Worm (Caenorhabditis elegans) whole organism, L4 larva: Measurements from ENCODE around the gene srt-27.
A peak's percentile ranks its signal among the peaks of the same experiment; 100 is the strongest.

Experiments used
- F26F4.8 ChIP-seq: fragments of 200-800 bp; sonication (Bioruptor generic); conservative IDR thresholded peaks from 2 replicates; pipeline ENCODE4 v1.3.6; 2022; ENCODE audit warnings: missing genetic modification characterization, missing compliant biosample characterization
- F44E2.7 ChIP-seq: fragments of 200-800 bp; sonication (Bioruptor generic); IDR thresholded peaks from 2 replicates; pipeline ENCODE4 v2.1.2; 2022; ENCODE audit warnings: missing genetic modification characterization, missing compliant biosample characterization
- R02D3.7 ChIP-seq: fragments of 150-350 bp; sonication (generic microtip); optimal IDR thresholded peaks from 3 replicates; lab custom pipeline; 2014; ENCODE audit warnings: missing biosample characterization, missing genetic modification characterization
- T20F7.1 ChIP-seq: fragments of 200-800 bp; sonication (Bioruptor generic); optimal IDR thresholded peaks from 2 replicates; lab custom pipeline; 2018; ENCODE audit warnings: mild to moderate bottlenecking, missing genetic modification characterization, missing compliant biosample characterization
- Y75B8A.6 ChIP-seq: fragments of 200-800 bp; sonication (Bioruptor generic); IDR thresholded peaks from 2 replicates; pipeline ENCODE4 v1.3.6; 2022; ENCODE audit warnings: missing genetic modification reagents, missing genetic modification characterization, missing compliant biosample characterization
- aha-1 ChIP-seq: fragments of 150-350 bp; peaks from one replicate; lab custom pipeline; 2014; ENCODE audit warnings: missing biosample characterization, missing genetic modification characterization
- arid-1 ChIP-seq: fragments of 200-800 bp; sonication (Bioruptor generic); conservative IDR thresholded peaks from 2 replicates; pipeline ENCODE4 v1.3.6; 2022; ENCODE audit warnings: missing genetic modification reagents, missing genetic modification characterization, missing compliant biosample characterization
- ceh-28 ChIP-seq: fragments of 150-350 bp; optimal IDR thresholded peaks from 2 replicates; lab custom pipeline; 2014; ENCODE audit warnings: missing biosample characterization, missing genetic modification reagents, missing genetic modification characterization
- ceh-44 ChIP-seq: fragments of 200-800 bp; sonication (Bioruptor generic); IDR thresholded peaks from 2 replicates; pipeline ENCODE4 v1.3.6; 2022; ENCODE audit warnings: missing genetic modification reagents, missing genetic modification characterization, missing compliant biosample characterization
- dmd-6 ChIP-seq: fragments of 200-800 bp; sonication (Bioruptor generic); IDR thresholded peaks from 2 replicates; pipeline ENCODE4 v1.3.6; 2022; ENCODE audit warnings: missing genetic modification reagents, missing genetic modification characterization, missing compliant biosample characterization
- dmd-8 ChIP-seq: fragments of 200-800 bp; sonication (Bioruptor generic); IDR thresholded peaks from 2 replicates; pipeline ENCODE4 v1.3.6; 2022; ENCODE audit warnings: missing genetic modification characterization, missing compliant biosample characterization
- dmd-9 ChIP-seq: fragments of 200-800 bp; sonication (Bioruptor generic); IDR thresholded peaks from 2 replicates; pipeline ENCODE4 v1.3.6; 2022; ENCODE audit warnings: missing genetic modification reagents, missing genetic modification characterization, missing compliant biosample characterization
- duxl-1 ChIP-seq: sonication (generic microtip); optimal IDR thresholded peaks from 2 replicates; lab custom pipeline; 2016; ENCODE audit warnings: mild to moderate bottlenecking, missing genetic modification characterization, moderate library complexity, missing compliant biosample characterization; ENCODE audit not compliant: poor library complexity
- gei-8 ChIP-seq: fragments of 200-800 bp; sonication (Bioruptor generic); optimal IDR thresholded peaks from 2 replicates; lab custom pipeline; 2018; ENCODE audit warnings: mild to moderate bottlenecking, missing genetic modification characterization, missing compliant biosample characterization
- hif-1 ChIP-seq, 2 experiments: sonication (generic microtip); optimal IDR thresholded peaks; 2 replicates each; lab custom pipeline; 2016 to 2017; ENCODE audit warnings: missing compliant biosample characterization in 2 of 2, missing genetic modification characterization in 2 of 2, missing genetic modification reagents in 2 of 2, missing genotype in 2 of 2, mild to moderate bottlenecking in 1 of 2
- hmg-1.1 ChIP-seq: fragments of 200-800 bp; sonication (Bioruptor generic); IDR thresholded peaks from 2 replicates; pipeline ENCODE4 v1.3.6; 2022; ENCODE audit warnings: missing genetic modification reagents, missing genetic modification characterization, missing compliant biosample characterization
- jun-1 ChIP-seq: fragments of 150-350 bp; optimal IDR thresholded peaks from 2 replicates; lab custom pipeline; 2014; ENCODE audit warnings: missing biosample characterization, missing genetic modification reagents, missing genetic modification characterization
- lin-15B ChIP-seq: fragments of 150-350 bp; sonication (generic microtip); optimal IDR thresholded peaks from 3 replicates; lab custom pipeline; 2014; ENCODE audit warnings: missing biosample characterization, missing genetic modification characterization
- mdl-1 ChIP-seq, 2 experiments: fragments of 150-350 bp in 1 of 2; sonication (generic microtip) in 1 of 2; optimal IDR thresholded peaks; 2 replicates each; lab custom pipeline; 2014 to 2017; ENCODE audit warnings: missing biosample characterization in 2 of 2, missing genetic modification characterization in 2 of 2
- mxl-2 ChIP-seq: fragments of 200-800 bp; sonication (Bioruptor generic); conservative IDR thresholded peaks from 2 replicates; pipeline ENCODE4 v1.3.6; 2022; ENCODE audit warnings: missing genetic modification reagents, missing genetic modification characterization, missing compliant biosample characterization
- nhr-111 ChIP-seq: fragments of 200-800 bp; sonication (Bioruptor generic); optimal IDR thresholded peaks from 2 replicates; lab custom pipeline; 2018; ENCODE audit warnings: mild to moderate bottlenecking, missing genetic modification characterization, missing compliant biosample characterization
- nhr-25 ChIP-seq: sonication (generic microtip); optimal IDR thresholded peaks from 2 replicates; lab custom pipeline; 2017; ENCODE audit warnings: missing genetic modification characterization, mild to moderate bottlenecking, missing compliant biosample characterization, antibody characterized with exemption, moderate library complexity, borderline replicate concordance; ENCODE audit not compliant: insufficient read depth
- nhr-6 ChIP-seq: fragments of 150-350 bp; optimal IDR thresholded peaks from 2 replicates; lab custom pipeline; 2014; ENCODE audit warnings: missing biosample characterization, missing genetic modification characterization
- pha-4 ChIP-seq, 2 experiments: fragments of 150-350 bp in 1 of 2; fragments of 200-800 bp in 1 of 2; sonication (Bioruptor generic) in 1 of 2; IDR thresholded peaks in 1 of 2; optimal IDR thresholded peaks in 1 of 2; 2 replicates each; pipeline versions ENCODE4 v1.3.6 to Lab custom; 2014 to 2022; ENCODE audit warnings: missing genetic modification characterization in 2 of 2, missing genetic modification reagents in 2 of 2, missing biosample characterization in 1 of 2, missing compliant biosample characterization in 1 of 2
- saeg-2 ChIP-seq: fragments of 200-800 bp; sonication (Bioruptor generic); IDR thresholded peaks from 2 replicates; pipeline ENCODE4 v1.3.6; 2022; ENCODE audit warnings: missing genetic modification reagents, missing genetic modification characterization, missing compliant biosample characterization
- sdz-12 ChIP-seq: fragments of 200-800 bp; sonication (Bioruptor generic); optimal IDR thresholded peaks from 2 replicates; lab custom pipeline; 2018; ENCODE audit warnings: mild to moderate bottlenecking, missing genetic modification characterization, missing compliant biosample characterization
- set-16 ChIP-seq: fragments of 200-800 bp; sonication (Bioruptor generic); IDR thresholded peaks from 2 replicates; pipeline ENCODE4 v1.3.6; 2022; ENCODE audit warnings: missing genetic modification reagents, missing genetic modification characterization, missing compliant biosample characterization
- snpc-1.2 ChIP-seq: fragments of 200-800 bp; sonication (Bioruptor generic); IDR thresholded peaks from 2 replicates; pipeline ENCODE4 v1.3.6; 2022; ENCODE audit warnings: missing genetic modification reagents, missing genetic modification characterization, missing compliant biosample characterization
- spr-1 ChIP-seq: sonication (generic microtip); optimal IDR thresholded peaks from 2 replicates; lab custom pipeline; 2016; ENCODE audit warnings: mild to moderate bottlenecking, missing genetic modification characterization, missing compliant biosample characterization
- tag-97 ChIP-seq: fragments of 200-800 bp; sonication (Bioruptor generic); IDR thresholded peaks from 2 replicates; pipeline ENCODE4 v1.3.6; 2022; ENCODE audit warnings: missing genetic modification characterization, missing compliant biosample characterization

The srt-27 gene

DNA sequence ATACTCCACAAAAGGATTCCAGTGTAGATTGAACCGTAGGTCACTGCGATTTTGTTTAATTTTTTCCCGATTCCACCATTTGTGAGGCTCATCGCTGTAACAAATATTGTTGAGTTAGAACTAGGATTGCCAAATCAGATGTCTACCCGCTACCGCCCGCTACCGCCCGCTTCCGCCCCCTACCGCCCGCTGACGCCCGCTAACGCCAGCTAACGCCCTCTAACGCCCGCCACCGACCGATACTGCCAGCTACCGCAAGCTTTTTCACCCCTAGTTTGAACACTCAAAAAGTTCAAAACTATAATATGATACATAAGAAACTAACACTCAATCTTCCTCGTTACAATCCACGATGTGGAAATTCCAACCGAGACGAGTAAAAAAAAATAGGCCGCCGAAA is 37.8 kb upstream of the srt-27 start:
- TF ChIP-seq spr-1 (tag; lab: Kevin White, UChicago) (no peak), pha-4 (GFP tag; IDR thresholded peaks at IDR 0.05; lab: Robert Waterston, UW) (no peak), pha-4 (tag; optimal IDR thresholded peaks at IDR 0.05; lab: Kevin White, UChicago) (no peak), ceh-44 (GFP tag; lab: Robert Waterston, UW) (0 out of 2 replicates have a peak, but pooled peaks have one; percentile 8), T20F7.1 (GFP tag; lab: Kevin White, UChicago) (no peak), arid-1 (GFP tag; lab: Robert Waterston, UW) (no peak), saeg-2 (GFP tag; lab: Robert Waterston, UW) (no peak), F26F4.8 (0 out of 2 replicates have a peak, but pooled peaks have one; percentile 32), hmg-1.1 (GFP tag; lab: Robert Waterston, UW) (no peak), set-16 (GFP tag; lab: Robert Waterston, UW) (peak; percentile 55), gei-8 (GFP tag; lab: Kevin White, UChicago) (no peak)

DNA sequence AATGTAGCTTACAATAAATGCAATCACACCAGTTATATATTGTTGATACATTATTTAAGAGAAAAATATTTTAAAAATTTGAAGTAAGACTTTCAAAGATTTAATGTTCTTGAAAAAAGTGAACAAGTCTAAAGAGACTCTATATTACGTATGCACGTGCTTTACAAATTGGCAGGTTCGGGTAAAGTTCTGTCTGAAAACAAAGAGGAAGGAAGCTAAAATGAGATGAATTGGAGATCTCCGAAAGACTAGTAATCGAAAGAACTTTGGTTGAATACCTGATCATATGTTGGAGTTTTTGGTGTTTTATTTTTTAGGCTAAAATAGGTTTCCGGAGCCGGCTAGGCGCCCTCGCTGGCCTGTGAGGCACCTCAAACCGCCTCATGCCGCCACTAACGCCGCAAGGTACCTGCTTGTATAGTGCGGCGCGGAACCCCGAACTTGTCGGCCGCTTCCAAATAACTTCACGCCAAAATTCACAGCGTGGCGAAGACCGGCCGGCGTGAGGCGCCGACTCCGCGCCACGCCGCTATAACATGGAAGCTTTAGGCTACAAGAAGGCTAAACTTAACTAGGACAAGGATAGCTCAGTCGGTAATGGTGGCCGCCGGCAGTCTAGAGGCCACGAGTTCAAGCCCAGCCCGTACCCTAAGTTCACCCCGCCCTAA is 36.7 kb upstream of the srt-27 start, which contains the start of gene srx-28:
Gene srx-28, minus strand, starts transcription at position 51 of the 668 bp plus-strand sequence.
- TF ChIP-seq snpc-1.2 (GFP tag; lab: Robert Waterston, UW): no peak
- TF ChIP-seq sdz-12 (GFP tag; lab: Kevin White, UChicago): no peak
- 0 out of 2 replicates have a peak, but pooled peaks have one; percentile 48 for TF ChIP-seq dmd-9 (GFP tag; lab: Robert Waterston, UW)
- TF ChIP-seq set-16 (GFP tag; lab: Robert Waterston, UW): peak; percentile 86
- TF ChIP-seq aha-1: peak; percentile 37
- TF ChIP-seq R02D3.7 (tag; lab: Kevin White, UChicago): no peak
- no peak for TF ChIP-seq lin-15B (tag; lab: Kevin White, UChicago)
- no peak for TF ChIP-seq Y75B8A.6 (GFP tag; lab: Robert Waterston, UW)

DNA sequence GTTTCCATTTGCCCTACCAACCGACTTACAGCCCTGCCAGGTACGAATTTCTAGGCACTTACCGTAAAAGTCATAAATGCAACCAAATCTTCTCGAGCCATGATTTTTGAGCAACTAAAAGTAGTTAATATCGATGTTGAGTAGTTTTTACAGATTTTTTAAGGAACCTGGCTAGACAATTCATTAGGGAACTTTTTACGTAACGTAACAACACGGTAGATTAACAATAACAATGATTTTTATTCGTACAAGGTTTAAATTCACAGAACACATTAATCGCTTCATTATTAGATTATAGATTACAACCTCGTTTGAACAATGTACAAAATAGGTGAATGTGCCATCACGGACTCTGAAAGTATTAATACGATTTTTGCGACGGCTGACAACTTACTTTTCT is 32.3 kb upstream of the srt-27 start, which contains the start of gene srx-26:
Gene srx-26, minus strand, starts transcription at position 101 of the 400 bp plus-strand sequence.
- no peak for TF ChIP-seq nhr-6 (tag; lab: Kevin White, UChicago)

DNA sequence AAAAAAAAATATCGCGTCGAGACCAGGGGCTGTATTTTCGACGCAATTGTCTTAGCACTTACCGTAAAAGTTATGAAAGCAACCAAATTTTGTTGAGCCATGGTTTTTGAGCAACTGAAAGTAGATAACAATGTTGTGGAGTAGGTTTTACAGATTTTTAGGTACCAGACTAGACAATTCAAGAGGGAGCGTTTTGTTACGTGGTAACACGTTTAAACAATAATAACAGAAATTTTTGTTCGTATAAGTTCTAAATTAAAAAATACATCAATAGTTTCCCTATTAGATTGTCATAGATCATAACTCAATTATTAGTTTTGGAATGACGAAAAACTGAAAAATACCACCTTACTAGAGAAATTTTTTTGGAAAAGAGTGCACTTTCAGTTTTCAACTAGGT is 29.3 kb upstream of the srt-27 start, which contains the start of gene srx-24:
Gene srx-24, minus strand, starts transcription at position 101 of the 400 bp plus-strand sequence.
- TF ChIP-seq nhr-111 (GFP tag; lab: Kevin White, UChicago) (no peak), duxl-1 (tag; lab: Kevin White, UChicago) (no peak)

DNA sequence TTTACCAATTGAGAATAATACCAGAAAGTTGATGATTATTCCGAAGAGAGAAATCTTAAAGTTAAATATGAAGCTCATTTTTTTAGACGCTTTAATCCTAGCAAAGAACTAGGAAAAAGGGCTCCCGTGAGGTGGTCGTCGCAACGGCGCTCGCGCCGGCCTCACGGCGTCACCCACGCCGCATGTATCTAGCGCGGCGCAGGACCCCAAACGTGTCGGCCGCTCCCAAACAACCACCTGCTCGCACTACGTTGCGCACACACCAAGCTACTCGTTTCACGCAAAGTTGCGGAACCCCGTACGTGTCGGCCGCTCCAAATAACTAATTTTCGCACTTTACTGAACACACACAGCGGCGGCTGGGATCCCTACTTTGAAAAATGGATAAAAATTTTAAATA is 25.7 kb upstream of the srt-27 start:
- TF ChIP-seq nhr-25 (no peak), set-16 (GFP tag; lab: Robert Waterston, UW) (peak; percentile 85), tag-97 (no peak), mxl-2 (GFP tag; lab: Robert Waterston, UW) (no peak)

DNA sequence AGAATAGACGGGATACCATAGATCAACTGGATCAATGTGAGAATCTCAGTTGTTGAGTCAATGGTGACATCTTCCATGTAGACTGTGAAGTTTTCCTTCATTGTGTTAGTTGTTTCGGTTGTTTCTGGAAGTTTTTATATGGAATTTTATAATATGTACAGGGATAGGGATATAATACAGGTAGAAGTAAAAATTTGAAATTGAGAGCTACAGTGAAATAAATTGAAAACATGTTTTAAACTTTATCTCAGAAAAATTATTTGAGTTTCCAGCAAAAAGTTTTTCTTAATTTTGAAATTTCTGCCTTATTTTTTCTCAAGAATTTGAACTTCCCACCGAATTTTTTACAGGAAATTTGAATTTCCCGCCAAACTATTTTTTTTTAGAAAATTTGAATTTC is 21.6 kb upstream of the srt-27 start, which contains the start of gene srg-62:
Gene srg-62, minus strand, starts transcription at position 101 of the 400 bp plus-strand sequence.
- no peak for TF ChIP-seq mxl-2 (GFP tag; lab: Robert Waterston, UW)
- no peak for TF ChIP-seq jun-1 (tag; lab: Kevin White, UChicago)
- TF ChIP-seq F44E2.7 (GFP tag; lab: Robert Waterston, UW): no peak
- TF ChIP-seq mdl-1 (tag; optimal IDR thresholded peaks at IDR 0.05; lab: Kevin White, UChicago): no peak
- no peak for TF ChIP-seq dmd-6 (GFP tag; lab: Robert Waterston, UW)
- TF ChIP-seq set-16 (GFP tag; lab: Robert Waterston, UW): no peak
- no peak for TF ChIP-seq dmd-8 (GFP tag; lab: Robert Waterston, UW)
- no peak for TF ChIP-seq ceh-28 (tag; lab: Kevin White, UChicago)
- no peak for TF ChIP-seq hif-1 (tag; optimal IDR thresholded peaks at IDR 0.05; lab: Kevin White, UChicago)
- TF ChIP-seq pha-4 (GFP tag; IDR thresholded peaks at IDR 0.05; lab: Robert Waterston, UW): no peak
- no peak for TF ChIP-seq pha-4 (tag; optimal IDR thresholded peaks at IDR 0.05; lab: Kevin White, UChicago)
- TF ChIP-seq lin-15B (tag; lab: Kevin White, UChicago): no peak
- TF ChIP-seq R02D3.7 (tag; lab: Kevin White, UChicago): no peak
- TF ChIP-seq sdz-12 (GFP tag; lab: Kevin White, UChicago): no peak
